Worm (Caenorhabditis elegans) whole organism, L4 larva: ENCODE results near the gene srd-47.

Source experiments
- T26A8.4 ChIP-seq: fragments of 200-800 bp; sonication (Bioruptor generic); IDR thresholded peaks from 2 replicates; pipeline ENCODE4 v1.3.6; 2022; ENCODE audit warnings: missing genetic modification characterization, missing compliant biosample characterization
- attf-4 ChIP-seq: sonication (generic microtip); optimal IDR thresholded peaks from 3 replicates; lab custom pipeline; 2017; ENCODE audit warnings: missing biosample characterization, missing genetic modification characterization
- ces-1 ChIP-seq: fragments of 150-350 bp; sonication (generic microtip); optimal IDR thresholded peaks from 4 replicates; lab custom pipeline; 2014; ENCODE audit warnings: missing biosample characterization, missing genetic modification reagents, missing genetic modification characterization
- daf-19 ChIP-seq: fragments of 200-800 bp; sonication (Bioruptor generic); conservative IDR thresholded peaks from 2 replicates; pipeline ENCODE4 v1.3.6; 2022; ENCODE audit warnings: missing genetic modification characterization, missing compliant biosample characterization
- egl-27 ChIP-seq: sonication (generic microtip); optimal IDR thresholded peaks from 3 replicates; lab custom pipeline; 2017; ENCODE audit warnings: missing biosample characterization, missing genetic modification reagents, missing genetic modification characterization
- hlh-11 ChIP-seq: fragments of 200-800 bp; sonication (Bioruptor generic); optimal IDR thresholded peaks from 2 replicates; lab custom pipeline; 2018; ENCODE audit warnings: mild to moderate bottlenecking, missing genetic modification characterization, missing compliant biosample characterization
- lin-13 ChIP-seq: fragments of 150-350 bp; optimal IDR thresholded peaks from 2 replicates; lab custom pipeline; 2014; ENCODE audit warnings: missing biosample characterization, missing genetic modification reagents, missing genetic modification characterization
- mep-1 ChIP-seq: fragments of 150-350 bp; sonication (generic microtip); optimal IDR thresholded peaks from 3 replicates; lab custom pipeline; 2014; ENCODE audit warnings: missing biosample characterization, missing genetic modification characterization
- nhr-25 ChIP-seq: sonication (generic microtip); optimal IDR thresholded peaks from 2 replicates; lab custom pipeline; 2017; ENCODE audit warnings: missing genetic modification characterization, mild to moderate bottlenecking, missing compliant biosample characterization, antibody characterized with exemption, moderate library complexity, borderline replicate concordance; ENCODE audit not compliant: insufficient read depth
- nhr-28 ChIP-seq: fragments of 150-350 bp; optimal IDR thresholded peaks from 2 replicates; lab custom pipeline; 2014; ENCODE audit warnings: missing biosample characterization, missing genetic modification characterization
- nhr-76 ChIP-seq: fragments of 150-350 bp; optimal IDR thresholded peaks from 2 replicates; lab custom pipeline; 2014; ENCODE audit warnings: missing biosample characterization, missing genetic modification characterization
- zag-1 ChIP-seq: fragments of 150-350 bp; optimal IDR thresholded peaks from 2 replicates; lab custom pipeline; 2014; ENCODE audit warnings: missing biosample characterization, missing genetic modification characterization

- TF ChIP-seq attf-4 (tag; lab: Kevin White, UChicago) (no peak), ces-1 (GFP tag; lab: Kevin White, UChicago) (no peak), T26A8.4 (GFP tag; lab: Robert Waterston, UW) (no peak), nhr-25 (no peak), zag-1 (tag; lab: Kevin White, UChicago) (no peak), egl-27 (tag; lab: Kevin White, UChicago) (no peak), nhr-76 (tag; lab: Kevin White, UChicago) (no peak), lin-13 (GFP tag; lab: Kevin White, UChicago) (no peak), hlh-11 (tag; lab: Kevin White, UChicago) (no peak), nhr-28 (tag; lab: Kevin White, UChicago) (no peak), mep-1 (tag; lab: Kevin White, UChicago) (no peak), daf-19 (no peak)
These were observed 14.9 kb downstream of the srd-47 start, which contains the start of gene F42F12.14 for ce11 chrX:12348329-12348728.
